Fruit fly (Drosophila melanogaster) whole organism, wandering third instar larva: Measurements from ENCODE around the gene CG4218.

ENCODE experiments used
- Abd-B ChIP-seq: fragments of >200 bp; optimal IDR thresholded peaks from 2 replicates; lab custom pipeline; 2017; ENCODE audit warnings: missing biosample characterization, missing genetic modification characterization
- CG32264 ChIP-seq: fragments of 200-800 bp; sonication (Bioruptor generic); optimal IDR thresholded peaks from 2 replicates; lab custom pipeline; 2016; ENCODE audit warnings: missing biosample characterization, missing genetic modification characterization
- CG9705 ChIP-seq: fragments of 200-800 bp; sonication (Bioruptor generic); optimal IDR thresholded peaks from 2 replicates; lab custom pipeline; 2018; ENCODE audit warnings: missing biosample characterization, mild to moderate bottlenecking, missing genetic modification characterization
- CrebA ChIP-seq: fragments of 200-800 bp; sonication (Bioruptor generic); optimal IDR thresholded peaks from 2 replicates; lab custom pipeline; 2016; ENCODE audit warnings: missing biosample characterization, mild to moderate bottlenecking, missing genetic modification characterization, borderline replicate concordance
- Dfd ChIP-seq: fragments of >200 bp; optimal IDR thresholded peaks from 2 replicates; lab custom pipeline; 2017; ENCODE audit warnings: missing biosample characterization, missing genetic modification characterization
- Dif ChIP-seq: fragments of 200-275, 200-300 bp; sonication (Bioruptor generic); optimal IDR thresholded peaks from 2 replicates; lab custom pipeline; 2018; ENCODE audit warnings: missing biosample characterization, missing genetic modification characterization; ENCODE audit not compliant: partially characterized antibody
- GATAd ChIP-seq: sonication (Bioruptor generic); optimal IDR thresholded peaks from 2 replicates; lab custom pipeline; 2016; ENCODE audit warnings: missing biosample characterization, missing genetic modification characterization
- HLH106 ChIP-seq: fragments of 200-800 bp; optimal IDR thresholded peaks from 3 replicates; lab custom pipeline; 2019; ENCODE audit warnings: missing biosample characterization, mild to moderate bottlenecking, missing genetic modification characterization, moderate library complexity
- Hnf4 ChIP-seq: fragments of 200-800 bp; sonication (Bioruptor generic); optimal IDR thresholded peaks from 2 replicates; lab custom pipeline; 2016; ENCODE audit warnings: missing biosample characterization, mild to moderate bottlenecking, missing genetic modification characterization
- Hr78 ChIP-seq: fragments of >200 bp; optimal IDR thresholded peaks from 2 replicates; lab custom pipeline; 2017; ENCODE audit warnings: missing biosample characterization, missing genetic modification characterization
- Hr83 ChIP-seq: fragments of 200-300 bp; sonication (Bioruptor generic); optimal IDR thresholded peaks from 2 replicates; lab custom pipeline; 2016; ENCODE audit warnings: missing biosample characterization, mild to moderate bottlenecking, missing genetic modification characterization, moderate library complexity; ENCODE audit not compliant: poor library complexity, severe bottlenecking
- Jra ChIP-seq: sonication (Bioruptor generic); optimal IDR thresholded peaks from 2 replicates; lab custom pipeline; 2016; ENCODE audit warnings: missing biosample characterization, missing genetic modification characterization
- Mio ChIP-seq: sonication (Bioruptor generic); optimal IDR thresholded peaks from 2 replicates; lab custom pipeline; 2016; ENCODE audit warnings: missing biosample characterization, missing genetic modification characterization
- Myc ChIP-seq: fragments of >200 bp; optimal IDR thresholded peaks from 2 replicates; lab custom pipeline; 2017
- N ChIP-seq: fragments of >200 bp; optimal IDR thresholded peaks from 2 replicates; lab custom pipeline; 2018; ENCODE audit warnings: missing biosample characterization, missing external identifiers, missing genetic modification characterization
- OdsH ChIP-seq: fragments of 200-800 bp; sonication (Bioruptor generic); optimal IDR thresholded peaks from 2 replicates; lab custom pipeline; 2016; ENCODE audit warnings: missing biosample characterization, mild to moderate bottlenecking, missing genetic modification characterization
- Rel ChIP-seq, 2 experiments: fragments of 200-800 bp; sonication (Bioruptor generic) in 1 of 2; optimal IDR thresholded peaks; 2 replicates in 1 of 2; 3 replicates in 1 of 2; lab custom pipeline; 2016 to 2019; ENCODE audit warnings: mild to moderate bottlenecking in 2 of 2, missing biosample characterization in 2 of 2, missing genetic modification characterization in 2 of 2, moderate library complexity in 1 of 2
- Sp1 ChIP-seq: fragments of 200-800 bp; sonication (Bioruptor generic); optimal IDR thresholded peaks from 3 replicates; lab custom pipeline; 2019; ENCODE audit warnings: missing biosample characterization, mild to moderate bottlenecking, missing genetic modification characterization, moderate library complexity
- Vsx2 ChIP-seq: fragments of 200-300, 225-300 bp; sonication (Bioruptor generic); optimal IDR thresholded peaks from 2 replicates; lab custom pipeline; 2018; ENCODE audit warnings: missing biosample characterization, missing genetic modification characterization; ENCODE audit not compliant: partially characterized antibody
- br ChIP-seq: fragments of 200-800 bp; sonication (Bioruptor generic); optimal IDR thresholded peaks from 2 replicates; lab custom pipeline; 2016; ENCODE audit warnings: missing biosample characterization, missing genetic modification characterization
- brk ChIP-seq: fragments of 200-800 bp; sonication (Bioruptor generic); optimal IDR thresholded peaks from 2 replicates; lab custom pipeline; 2016; ENCODE audit warnings: missing biosample characterization, mild to moderate bottlenecking, missing genetic modification characterization
- dl ChIP-seq, 2 experiments: fragments of 175-275, 200-275 bp in 1 of 2; fragments of 200-275 bp in 1 of 2; sonication (Bioruptor generic); optimal IDR thresholded peaks; lab custom pipeline; 2018; ENCODE audit warnings: mild to moderate bottlenecking in 2 of 2, missing biosample characterization in 2 of 2, missing genetic modification characterization in 2 of 2, moderate library complexity in 2 of 2; ENCODE audit not compliant: partially characterized antibody in 2 of 2, insufficient read depth in 1 of 2
- dmrt93B ChIP-seq: fragments of 200-800 bp; sonication (Bioruptor generic); optimal IDR thresholded peaks from 2 replicates; lab custom pipeline; 2018; ENCODE audit warnings: missing biosample characterization, mild to moderate bottlenecking, missing genetic modification characterization
- dsf ChIP-seq: sonication (Bioruptor generic); optimal IDR thresholded peaks from 2 replicates; lab custom pipeline; 2016; ENCODE audit warnings: missing biosample characterization, missing genetic modification characterization, borderline replicate concordance
- ey ChIP-seq: fragments of 200-800 bp; sonication (Bioruptor generic); optimal IDR thresholded peaks from 2 replicates; lab custom pipeline; 2016; ENCODE audit warnings: missing biosample characterization, missing genetic modification characterization
- foxo ChIP-seq, 2 experiments: fragments of 200-800 bp; sonication (Bioruptor generic); optimal IDR thresholded peaks; 2 replicates in 1 of 2; 3 replicates in 1 of 2; lab custom pipeline; 2016 to 2017; ENCODE audit warnings: missing biosample characterization in 2 of 2, missing genetic modification characterization in 2 of 2
- fru ChIP-seq: fragments of 200-800 bp; sonication (Bioruptor generic); optimal IDR thresholded peaks from 3 replicates; lab custom pipeline; 2016; ENCODE audit warnings: missing biosample characterization, mild to moderate bottlenecking, missing genetic modification characterization
- h ChIP-seq: fragments of 200-800 bp; sonication (Bioruptor generic); optimal IDR thresholded peaks from 3 replicates; lab custom pipeline; 2016; ENCODE audit warnings: missing biosample characterization, mild to moderate bottlenecking, missing genetic modification characterization
- jim ChIP-seq: fragments of 175-275, 200-325 bp; sonication (Bioruptor generic); optimal IDR thresholded peaks from 2 replicates; lab custom pipeline; 2016; ENCODE audit warnings: missing biosample characterization, mild to moderate bottlenecking, missing genetic modification characterization
- lola ChIP-seq: fragments of >200 bp; optimal IDR thresholded peaks from 2 replicates; lab custom pipeline; 2017; ENCODE audit warnings: missing biosample characterization, missing genetic modification characterization
- pan ChIP-seq: fragments of >200 bp; optimal IDR thresholded peaks from 2 replicates; lab custom pipeline; 2017
- psq ChIP-seq: fragments of 200-800 bp; sonication (Bioruptor generic); optimal IDR thresholded peaks from 3 replicates; lab custom pipeline; 2017; ENCODE audit warnings: missing biosample characterization, mild to moderate bottlenecking, missing genetic modification characterization, moderate library complexity
- rgr ChIP-seq: fragments of 200-800 bp; sonication (Bioruptor generic); optimal IDR thresholded peaks from 3 replicates; lab custom pipeline; 2016; ENCODE audit warnings: missing biosample characterization, mild to moderate bottlenecking, missing genetic modification characterization
- sage ChIP-seq: fragments of 200-800 bp; sonication (Bioruptor generic); optimal IDR thresholded peaks from 2 replicates; lab custom pipeline; 2016; ENCODE audit warnings: missing biosample characterization, mild to moderate bottlenecking, missing genetic modification characterization
- sv ChIP-seq: fragments of 200-800 bp; sonication (Bioruptor generic); optimal IDR thresholded peaks from 3 replicates; lab custom pipeline; 2016; ENCODE audit warnings: missing biosample characterization, missing genetic modification characterization
- tai ChIP-seq: sonication (Bioruptor generic); optimal IDR thresholded peaks from 2 replicates; lab custom pipeline; 2016; ENCODE audit warnings: missing biosample characterization, missing genetic modification characterization
- usp ChIP-seq: fragments of >200 bp; optimal IDR thresholded peaks from 2 replicates; lab custom pipeline; 2017; ENCODE audit warnings: missing biosample characterization, missing genetic modification characterization
- woc ChIP-seq: sonication (Bioruptor generic); optimal IDR thresholded peaks from 2 replicates; lab custom pipeline; 2016; ENCODE audit warnings: missing biosample characterization, mild to moderate bottlenecking, missing genetic modification characterization

CG4218 gene

dm6 chr2L:14552819-14553218 lies 3.9 kb upstream of the CG4218 start:
- TF ChIP-seq fru (GFP tag; lab: Kevin White, UChicago) (peak; percentile 54), Rel (GFP tag; optimal IDR thresholded peaks at IDR 0.05; lab: Kevin White, UChicago) (no peak), Rel (tag; optimal IDR thresholded peaks at IDR 0.05; lab: Kevin White, UChicago) (peak; percentile 92), psq (GFP tag; lab: Kevin White, UChicago) (no peak), ey (peak; percentile 9)

dm6 chr2L:14552141-14552748 lies 3.3 kb upstream of the CG4218 start:
- TF ChIP-seq Rel (GFP tag; optimal IDR thresholded peaks at IDR 0.05; lab: Kevin White, UChicago): peak; percentile 90
- TF ChIP-seq Rel (tag; optimal IDR thresholded peaks at IDR 0.05; lab: Kevin White, UChicago): peak; percentile 60
- TF ChIP-seq usp: no peak
- peak; percentile 95 for TF ChIP-seq h (GFP tag; lab: Kevin White, UChicago)
- peak; percentile 93 for TF ChIP-seq rgr (GFP tag; lab: Kevin White, UChicago)
- no peak for TF ChIP-seq Dif
- TF ChIP-seq brk (GFP tag; lab: Kevin White, UChicago): peak; percentile 89
- TF ChIP-seq sv (GFP tag; lab: Kevin White, UChicago): peak; percentile 22
- peak; percentile 91 for TF ChIP-seq CG32264 (GFP tag; lab: Kevin White, UChicago)
- TF ChIP-seq Myc (lab: Kevin White, UChicago): no peak
- no peak for TF ChIP-seq Vsx2 (GFP tag; lab: Kevin White, UChicago)
- TF ChIP-seq Sp1 (GFP tag; lab: Kevin White, UChicago): peak; percentile 93
- peak; percentile 86 for TF ChIP-seq psq (GFP tag; lab: Kevin White, UChicago)
- TF ChIP-seq br (GFP tag; lab: Kevin White, UChicago): peak; percentile 94
- TF ChIP-seq jim: no peak
- TF ChIP-seq dmrt93B: peak; percentile 84
- TF ChIP-seq lola (GFP tag; lab: Kevin White, UChicago): no peak
- peak; percentile 42 for TF ChIP-seq CrebA (GFP tag; lab: Kevin White, UChicago)
- TF ChIP-seq HLH106: peak; percentile 94
- TF ChIP-seq dsf (GFP tag; lab: Kevin White, UChicago): peak; percentile 69
- TF ChIP-seq fru (GFP tag; lab: Kevin White, UChicago): peak; percentile 95
- TF ChIP-seq Hr83 (GFP tag; lab: Kevin White, UChicago): no peak
- TF ChIP-seq ey: peak; percentile 93
- TF ChIP-seq Hnf4 (GFP tag; lab: Kevin White, UChicago): peak; percentile 94
- TF ChIP-seq Mio (GFP tag; lab: Kevin White, UChicago): peak; percentile 65
- peak; percentile 29 for TF ChIP-seq GATAd (GFP tag; lab: Kevin White, UChicago)
- no peak for TF ChIP-seq dl (GFP tag; optimal IDR thresholded peaks at IDR 0.05; lab: Kevin White, UChicago; ENCODE audit: insufficient read depth in 1 of 2, partially characterized antibody in 2 of 2)
- no peak for TF ChIP-seq N (GFP tag; lab: Kevin White, UChicago)
- TF ChIP-seq Jra (GFP tag; lab: Kevin White, UChicago): peak; percentile 88
- TF ChIP-seq foxo (GFP tag; optimal IDR thresholded peaks at IDR 0.05; lab: Kevin White, UChicago): peak; percentile 27 to 86
- peak; percentile 86 for TF ChIP-seq tai (GFP tag; lab: Kevin White, UChicago)
- peak; percentile 92 for TF ChIP-seq OdsH (GFP tag; lab: Kevin White, UChicago)
- TF ChIP-seq woc: peak; percentile 90
- TF ChIP-seq pan (lab: Kevin White, UChicago): no peak
- TF ChIP-seq Dfd (GFP tag; lab: Kevin White, UChicago): no peak
- TF ChIP-seq Abd-B (GFP tag; lab: Kevin White, UChicago): no peak
- peak; percentile 92 for TF ChIP-seq sage
- no peak for TF ChIP-seq Hr78
- TF ChIP-seq CG9705 (GFP tag; lab: Kevin White, UChicago): peak; percentile 88
